Fruit fly (Drosophila melanogaster): Measurements from ENCODE around the gene bumpel.

- TF ChIP-seq Sox102F (GFP tag; optimal IDR thresholded peaks at IDR 0.05) (no peak), OdsH (GFP tag; optimal IDR thresholded peaks at IDR 0.05) (no peak), fkh (GFP tag; optimal IDR thresholded peaks at IDR 0.05) (no peak)
These were observed at the start of gene bumpel, which contains the start of gene CG45676 for dm6 chr3R:11418568-11418967.
